Worm (Caenorhabditis elegans) whole organism, midembryonic: ENCODE measurements around the gene Y67D2.2.

ENCODE experiments used
- T22C8.4 ChIP-seq: fragments of 200-800 bp; sonication (Bioruptor generic); IDR thresholded peaks from 2 replicates; pipeline ENCODE4 v1.3.6; 2022; ENCODE audit warnings: missing genetic modification characterization, missing compliant biosample characterization
- flt-1 ChIP-seq: fragments of 200-800 bp; sonication (Bioruptor generic); IDR thresholded peaks from 2 replicates; pipeline ENCODE4 v1.3.6; 2022; ENCODE audit warnings: missing genetic modification characterization, missing compliant biosample characterization
- med-1 ChIP-seq: sonication (generic microtip); optimal IDR thresholded peaks from 2 replicates; lab custom pipeline; 2017; ENCODE audit warnings: missing genetic modification characterization, mild to moderate bottlenecking, missing compliant biosample characterization, antibody characterized with exemption, missing genetic modification reagents; ENCODE audit not compliant: insufficient read depth
- ref-1 ChIP-seq: fragments of 200-800 bp; sonication (Bioruptor generic); conservative IDR thresholded peaks from 2 replicates; pipeline ENCODE4 v1.3.6; 2022; ENCODE audit warnings: missing genetic modification reagents, missing genetic modification characterization, missing compliant biosample characterization

ce11 chrIII:1584216-1584715 lies 25.7 kb downstream of the Y67D2.2 start:
- TF ChIP-seq med-1 (GFP tag; lab: Kevin White, UChicago) (no peak), T22C8.4 (GFP tag; lab: Robert Waterston, UW) (no peak; the same call in 1 of the 2 replicates), flt-1 (GFP tag; lab: Robert Waterston, UW) (no peak), ref-1 (no peak)
